Worm (Caenorhabditis elegans): Measurements from ENCODE around the gene rnf-5.

ce11 chrIII:4205751-4206327 is 39.2 kb upstream of the rnf-5 start, which contains the start of gene R74.8:
- no peak for TF ChIP-seq pha-4 (tag; optimal IDR thresholded peaks at IDR 0.05)
- no peak for TF ChIP-seq ets-4 (GFP tag; optimal IDR thresholded peaks at IDR 0.05)
- no peak for TF ChIP-seq bed-1 (GFP tag; IDR thresholded peaks at IDR 0.05)
- TF ChIP-seq ama-1 (optimal IDR thresholded peaks at IDR 0.05) = no peak
- TF ChIP-seq ama-1 (GFP tag; optimal IDR thresholded peaks at IDR 0.05) = no peak
- TF ChIP-seq lsl-1 (GFP tag; optimal IDR thresholded peaks at IDR 0.05) = peak; percentile 96
- TF ChIP-seq madf-8 (GFP tag; conservative IDR thresholded peaks at IDR 0.05) = peak; percentile 62
- no peak for TF ChIP-seq cebp-1 (GFP tag; IDR thresholded peaks at IDR 0.05)
- no peak for TF ChIP-seq cebp-1 (tag; optimal IDR thresholded peaks at IDR 0.05)
- no peak for TF ChIP-seq rpc-1 (optimal IDR thresholded peaks at IDR 0.05)
- TF ChIP-seq rpc-1 (tag; optimal IDR thresholded peaks at IDR 0.05) = no peak
- no peak for TF ChIP-seq him-1 (tag; optimal IDR thresholded peaks at IDR 0.05)
- TF ChIP-seq F49E8.2 (tag; optimal IDR thresholded peaks at IDR 0.05; ENCODE audit: insufficient read depth) = peak; percentile 61

Data from whole organism, young adult.